Worm (Caenorhabditis elegans) whole organism, young adult: ENCODE data around the gene sec-24.1.

Experiments
- ama-1 ChIP-seq, 3 experiments: fragments of 150-350 bp in 1 of 3; sonication (generic microtip) in 2 of 3; optimal IDR thresholded peaks; 2 replicates each; lab custom pipeline; 2014 to 2018; ENCODE audit warnings: missing biosample characterization in 2 of 3, missing genetic modification characterization in 2 of 3, missing genetic modification reagents in 2 of 3
- fkh-3 ChIP-seq: sonication (generic microtip); optimal IDR thresholded peaks from 2 replicates; lab custom pipeline; 2016; ENCODE audit warnings: mild to moderate bottlenecking, missing genetic modification characterization, missing compliant biosample characterization
- lir-1 ChIP-seq: fragments of 200-800 bp; sonication (Bioruptor generic); conservative IDR thresholded peaks from 2 replicates; pipeline ENCODE4 v1.3.6; 2022; ENCODE audit warnings: missing genetic modification reagents, missing genetic modification characterization, missing compliant biosample characterization
- unc-130 ChIP-seq: sonication (generic microtip); optimal IDR thresholded peaks from 2 replicates; lab custom pipeline; 2016; ENCODE audit warnings: missing genetic modification reagents, missing genetic modification characterization, missing compliant biosample characterization
- unc-62 ChIP-seq: fragments of 150-350 bp; optimal IDR thresholded peaks from 2 replicates; lab custom pipeline; 2014; ENCODE audit warnings: missing biosample characterization, missing genetic modification reagents, missing genetic modification characterization
- ztf-25 ChIP-seq: fragments of 200-800 bp; sonication (Bioruptor generic); IDR thresholded peaks from 2 replicates; pipeline ENCODE4 v1.3.6; 2022; ENCODE audit warnings: missing genetic modification reagents, missing genetic modification characterization, missing compliant biosample characterization

DNA sequence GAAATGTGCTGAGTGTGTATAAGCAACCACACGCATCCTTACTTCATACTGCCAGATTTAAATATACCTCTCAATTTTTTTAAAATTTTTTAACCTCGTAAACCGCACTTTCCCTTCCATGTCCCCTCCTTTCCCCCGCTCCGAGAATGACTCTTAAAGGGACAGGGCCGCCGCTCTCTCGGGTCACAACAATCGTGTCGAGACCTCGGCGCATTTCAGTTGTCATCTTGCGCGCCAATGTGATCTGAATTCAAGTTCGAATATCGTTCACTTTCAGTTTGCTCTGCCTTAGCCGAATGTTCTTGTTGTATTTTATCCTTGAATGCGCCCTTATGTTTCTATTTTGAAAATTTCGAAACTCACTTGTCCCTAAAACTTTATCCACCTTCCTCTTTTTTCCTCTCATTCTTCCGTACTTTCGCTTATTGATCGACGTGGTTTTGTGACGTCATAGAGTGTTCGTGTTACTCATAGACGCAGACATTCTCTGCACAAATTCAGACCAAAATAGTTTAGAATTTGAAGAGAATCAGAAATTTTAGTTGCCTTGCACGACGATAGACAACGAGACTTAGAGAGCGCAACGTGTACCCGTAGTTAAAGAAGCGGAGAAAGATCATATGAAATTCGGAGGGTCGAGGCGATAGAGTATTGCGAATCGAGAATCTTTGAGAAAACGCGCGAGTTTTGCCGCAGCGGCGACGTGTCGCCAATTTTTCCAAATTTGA, 43.6 kb downstream of the sec-24.1 start:
- 0 out of 2 replicates have a peak, but pooled peaks have one; percentile 11 for TF ChIP-seq ztf-25 (GFP tag; lab: Robert Waterston, UW)
- TF ChIP-seq unc-62 = no peak
- no peak for TF ChIP-seq ama-1 (optimal IDR thresholded peaks at IDR 0.05; lab: Kevin White, UChicago)
- TF ChIP-seq ama-1 (GFP tag; optimal IDR thresholded peaks at IDR 0.05; lab: Kevin White, UChicago) = no peak
- TF ChIP-seq unc-130 (GFP tag; lab: Kevin White, UChicago) = no peak
- no peak for TF ChIP-seq fkh-3 (tag; lab: Kevin White, UChicago)
- 0 out of 2 replicates have a peak, but pooled peaks have one; percentile 26 for TF ChIP-seq lir-1
